Worm (Caenorhabditis elegans) whole organism, L4 larva: ENCODE measurements around the gene sre-10.

Experiments
- Y5F2A.4 ChIP-seq: fragments of 200-800 bp; sonication (Bioruptor generic); optimal IDR thresholded peaks from 2 replicates; lab custom pipeline; 2018; ENCODE audit warnings: mild to moderate bottlenecking, missing genetic modification characterization, missing compliant biosample characterization
- Y75B8A.6 ChIP-seq: fragments of 200-800 bp; sonication (Bioruptor generic); IDR thresholded peaks from 2 replicates; pipeline ENCODE4 v1.3.6; 2022; ENCODE audit warnings: missing genetic modification reagents, missing genetic modification characterization, missing compliant biosample characterization
- lim-7 ChIP-seq: fragments of 200-800 bp; sonication (Bioruptor generic); IDR thresholded peaks from 2 replicates; pipeline ENCODE4 v1.3.6; 2022; ENCODE audit warnings: missing genetic modification characterization, missing compliant biosample characterization
- lin-1 ChIP-seq: fragments of 200-800 bp; sonication (Bioruptor generic); IDR thresholded peaks from 2 replicates; pipeline ENCODE4 v1.3.6; 2022; ENCODE audit warnings: missing genetic modification reagents, missing genetic modification characterization, missing compliant biosample characterization
- nhr-42 ChIP-seq: fragments of 200-800 bp; sonication (Bioruptor generic); IDR thresholded peaks from 2 replicates; pipeline ENCODE4 v1.3.6; 2022; ENCODE audit warnings: missing genetic modification characterization, missing compliant biosample characterization

DNA sequence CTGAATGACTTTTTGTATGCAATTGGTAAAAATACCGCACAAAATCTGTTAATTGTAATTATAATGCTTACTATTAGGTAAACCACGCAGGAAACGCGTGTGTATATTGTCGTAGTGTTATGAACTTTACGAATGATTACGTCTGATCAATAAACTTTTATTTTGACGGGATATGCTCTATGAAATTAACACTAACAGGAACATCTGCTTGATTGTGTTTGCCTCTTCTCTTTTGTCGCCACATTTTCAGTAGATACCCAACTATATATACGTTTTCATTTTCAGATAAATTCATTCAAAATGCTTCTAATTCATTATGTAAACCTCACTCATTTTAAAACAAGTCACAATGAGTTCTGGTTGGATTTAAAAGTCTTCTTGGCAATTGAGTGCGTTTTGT is at the start of gene sre-10:
- no peak for TF ChIP-seq Y5F2A.4
- TF ChIP-seq nhr-42 (GFP tag; lab: Robert Waterston, UW): no peak
- no peak for TF ChIP-seq Y75B8A.6 (GFP tag; lab: Robert Waterston, UW)
- TF ChIP-seq lim-7: no peak
- TF ChIP-seq lin-1 (GFP tag; lab: Robert Waterston, UW): no peak
